Worm (Caenorhabditis elegans): Measurements from ENCODE around the gene Y75B8A.63.

Y75B8A.63 gene

DNA sequence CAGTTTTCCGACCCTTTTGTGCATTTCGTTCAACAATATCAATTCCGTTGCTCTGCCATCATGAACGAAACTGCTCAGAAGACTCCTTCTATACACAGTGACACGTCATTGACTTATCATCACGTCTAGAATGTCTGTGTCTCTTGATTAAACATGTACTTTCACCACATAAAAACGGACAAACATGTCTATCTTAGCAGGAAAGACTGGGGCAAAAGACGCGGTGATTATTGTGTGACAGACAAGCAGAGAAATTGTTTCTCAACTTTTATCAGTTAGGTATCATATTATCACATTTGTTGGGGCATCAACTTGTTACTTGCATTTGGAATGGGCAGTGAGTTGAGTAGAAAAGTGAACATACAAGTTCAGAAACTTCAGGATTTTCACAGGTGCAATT lies 2.5 kb upstream of the Y75B8A.63 start:
- TF ChIP-seq lin-11 (tag; optimal IDR thresholded peaks at IDR 0.05) (no peak), ceh-14 (tag; optimal IDR thresholded peaks at IDR 0.05) (no peak), elt-2 (tag; optimal IDR thresholded peaks at IDR 0.05) (peak; percentile 88)

DNA sequence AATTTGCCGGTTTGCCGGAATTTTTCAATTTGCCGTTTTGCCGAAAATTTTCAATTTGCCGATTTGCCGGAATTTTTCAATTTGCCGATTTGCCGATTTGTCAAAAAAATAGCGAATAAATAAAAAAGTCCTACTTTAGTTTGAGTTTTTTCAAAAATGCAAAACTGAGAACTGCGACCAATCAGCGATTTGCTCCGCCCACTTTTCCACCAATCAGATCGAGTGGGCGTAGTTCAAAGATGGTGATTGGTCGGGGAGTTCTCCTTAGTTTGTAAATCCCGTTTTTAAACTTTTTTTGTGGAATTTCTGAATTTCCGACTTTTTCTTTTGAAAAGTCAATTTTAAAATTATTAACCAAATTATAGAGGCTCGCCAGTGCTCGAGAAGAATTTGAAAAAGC lies 3.6 kb downstream of the Y75B8A.63 start:
- TF ChIP-seq ceh-6 (GFP tag; optimal IDR thresholded peaks at IDR 0.05) (no peak), ceh-30 (tag; optimal IDR thresholded peaks at IDR 0.05) (no peak), nfya-1 (tag; optimal IDR thresholded peaks at IDR 0.05) (peak; percentile 95), ceh-24 (tag; optimal IDR thresholded peaks at IDR 0.05) (no peak)

DNA sequence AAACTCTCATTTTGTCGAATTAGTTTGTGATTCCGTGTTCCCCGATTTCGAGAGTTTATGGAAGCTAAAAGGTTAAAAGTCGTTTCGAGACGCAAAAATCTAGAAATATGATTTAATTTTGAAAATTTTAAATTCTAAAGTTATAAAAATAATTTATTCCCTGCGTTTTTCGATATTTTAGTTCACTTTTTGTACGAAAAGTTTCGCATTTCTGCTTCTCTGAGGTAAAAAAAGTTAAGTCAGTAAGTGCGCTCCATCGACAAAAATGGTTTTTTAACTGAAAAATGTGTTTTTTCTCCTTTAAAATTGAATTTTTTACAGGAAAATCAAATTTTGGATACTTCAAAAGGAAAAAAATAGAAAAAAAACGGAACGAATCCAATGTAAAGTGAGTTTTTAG lies 5.7 kb downstream of the Y75B8A.63 start, which contains the start of gene zip-1:
zip-1 (plus strand) TSS at position 301 of the 400 bp plus-strand sequence.
- TF ChIP-seq unc-42 (tag; optimal IDR thresholded peaks at IDR 0.05) (no peak), ceh-9 (tag; optimal IDR thresholded peaks at IDR 0.05) (no peak), ceh-22 (tag; optimal IDR thresholded peaks at IDR 0.05) (no peak), ceh-31 (tag; optimal IDR thresholded peaks at IDR 0.05) (no peak), Y22D7AL.16 (tag; optimal IDR thresholded peaks at IDR 0.05) (no peak)

DNA sequence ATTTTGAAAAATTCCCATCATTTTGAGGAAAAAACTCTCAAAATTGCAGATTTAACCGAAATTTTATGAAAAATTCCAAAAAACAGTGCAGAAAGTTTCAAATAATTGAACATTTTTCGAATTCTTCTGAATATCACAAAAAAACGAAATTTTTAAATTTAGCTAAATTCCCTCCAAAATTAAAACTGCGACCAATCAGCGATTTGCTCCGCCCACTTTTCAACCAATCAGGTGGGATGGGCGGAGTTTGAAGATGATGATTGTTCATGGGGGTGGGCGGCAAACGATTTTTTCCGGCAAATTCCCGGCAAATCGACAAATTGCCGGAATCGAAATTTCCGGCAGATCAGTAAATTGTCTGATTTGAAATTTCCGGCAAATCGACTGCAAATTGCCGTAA lies 6.5 kb downstream of the Y75B8A.63 start:
- TF ChIP-seq unc-3 (GFP tag; conservative IDR thresholded peaks at IDR 0.05) (no peak), unc-3 (tag; optimal IDR thresholded peaks at IDR 0.05) (no peak), nfya-1 (tag; optimal IDR thresholded peaks at IDR 0.05) (peak; percentile 80), gmeb-2 (tag; optimal IDR thresholded peaks at IDR 0.05) (no peak)

DNA sequence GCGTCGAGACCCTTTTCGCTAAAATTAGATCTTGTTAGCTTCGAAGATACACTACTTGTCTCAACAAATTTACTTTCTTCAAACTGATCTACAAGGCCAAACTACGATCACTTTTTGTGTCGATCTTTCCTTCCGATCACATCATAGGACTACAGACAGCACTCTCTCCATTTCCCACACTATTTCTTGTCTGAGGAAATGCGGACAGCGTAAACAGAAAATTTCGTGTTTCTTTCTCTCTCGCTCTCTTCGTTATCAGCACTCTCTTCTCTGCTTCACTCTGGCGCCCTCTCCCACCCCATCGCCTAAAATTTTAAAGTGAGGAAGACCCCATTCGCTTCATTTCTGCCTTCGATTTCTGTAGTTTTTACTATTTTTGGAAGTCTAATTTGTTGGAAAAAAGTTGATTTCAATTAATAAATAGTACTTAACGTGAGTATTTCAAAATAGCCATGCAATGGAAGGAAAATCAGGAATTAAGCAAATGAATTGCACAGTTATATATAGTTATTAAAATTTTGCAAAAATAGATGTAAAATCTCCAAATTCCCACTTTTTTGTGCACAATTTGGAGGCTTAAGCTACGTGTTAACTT lies 7.8 kb downstream of the Y75B8A.63 start:
- TF ChIP-seq dmd-4 (tag; optimal IDR thresholded peaks at IDR 0.05; ENCODE audit: borderline replicate concordance), result no peak
- no peak for TF ChIP-seq ztf-16 (tag; optimal IDR thresholded peaks at IDR 0.05)
- TF ChIP-seq hlh-13 (GFP tag; optimal IDR thresholded peaks at IDR 0.05), result no peak
- TF ChIP-seq ceh-31 (tag; optimal IDR thresholded peaks at IDR 0.05), result no peak
- no peak for TF ChIP-seq odd-2 (tag; optimal IDR thresholded peaks at IDR 0.05)
- no peak for TF ChIP-seq pat-9 (tag; optimal IDR thresholded peaks at IDR 0.05)
- peak; percentile 62 for TF ChIP-seq nfya-1 (tag; optimal IDR thresholded peaks at IDR 0.05)
- TF ChIP-seq ets-4 (tag; optimal IDR thresholded peaks at IDR 0.05), result no peak
- no peak for TF ChIP-seq K09A11.1 (tag; optimal IDR thresholded peaks at IDR 0.05; ENCODE audit: insufficient read depth)
- no peak for TF ChIP-seq pha-2 (tag; optimal IDR thresholded peaks at IDR 0.05)
- no peak for TF ChIP-seq elt-2 (tag; optimal IDR thresholded peaks at IDR 0.05)
- no peak for TF ChIP-seq ama-1 (optimal IDR thresholded peaks at IDR 0.05)
- no peak for TF ChIP-seq nhr-232 (tag; optimal IDR thresholded peaks at IDR 0.05)
- TF ChIP-seq T23F11.4 (GFP tag; optimal IDR thresholded peaks at IDR 0.05), result no peak
- TF ChIP-seq pax-1 (tag; optimal IDR thresholded peaks at IDR 0.05), result no peak
- no peak for TF ChIP-seq lim-6 (tag; optimal IDR thresholded peaks at IDR 0.05)
- no peak for TF ChIP-seq hlh-15 (tag; optimal IDR thresholded peaks at IDR 0.05)
- no peak for TF ChIP-seq ahr-1 (tag; optimal IDR thresholded peaks at IDR 0.05)
- no peak for TF ChIP-seq ceh-45 (GFP tag; IDR thresholded peaks at IDR 0.05)
- TF ChIP-seq npax-4 (tag; optimal IDR thresholded peaks at IDR 0.05), result no peak
- TF ChIP-seq ceh-18 (tag; optimal IDR thresholded peaks at IDR 0.05), result peak; percentile 20
- TF ChIP-seq ceh-2 (tag; optimal IDR thresholded peaks at IDR 0.05), result no peak
- TF ChIP-seq eyg-1 (tag; optimal IDR thresholded peaks at IDR 0.05), result no peak
- TF ChIP-seq tbx-2 (tag; optimal IDR thresholded peaks at IDR 0.05), result no peak
- TF ChIP-seq dve-1 (tag; optimal IDR thresholded peaks at IDR 0.05), result no peak
- TF ChIP-seq pha-4 (tag; optimal IDR thresholded peaks at IDR 0.05), result no peak
- peak; percentile 80 for TF ChIP-seq unc-55 (GFP tag; optimal IDR thresholded peaks at IDR 0.05)
- TF ChIP-seq unc-42 (tag; optimal IDR thresholded peaks at IDR 0.05), result peak; percentile 15
- no peak for TF ChIP-seq tbx-7 (tag; optimal IDR thresholded peaks at IDR 0.05)
- TF ChIP-seq rnt-1 (tag; optimal IDR thresholded peaks at IDR 0.05), result no peak
- TF ChIP-seq Y22D7AL.16 (tag; optimal IDR thresholded peaks at IDR 0.05), result no peak
- no peak for TF ChIP-seq syd-9 (tag; optimal IDR thresholded peaks at IDR 0.05)
- no peak for TF ChIP-seq fkh-10 (GFP tag; optimal IDR thresholded peaks at IDR 0.05)
- TF ChIP-seq hlh-30 (tag; optimal IDR thresholded peaks at IDR 0.05; ENCODE audit: insufficient read depth), result peak; percentile 19
- no peak for TF ChIP-seq ceh-9 (tag; optimal IDR thresholded peaks at IDR 0.05)
- no peak for TF ChIP-seq mec-3 (tag; optimal IDR thresholded peaks at IDR 0.05; ENCODE audit: borderline replicate concordance)

Data from whole organism, late embryonic.